Fruit fly (Drosophila melanogaster) whole organism, embryonic: ENCODE data around the gene CG17027.
A peak's percentile ranks its signal among the peaks of the same experiment; 100 is the strongest.

Experiments used
- CG11456 ChIP-seq: fragments of 200-800 bp; sonication (Bioruptor generic); IDR thresholded peaks from 3 replicates; pipeline ENCODE4 v1.3.6; 2022; ENCODE audit warnings: missing biosample characterization, missing genetic modification characterization
- CG12391 ChIP-seq: fragments of 200-800 bp; sonication (Bioruptor generic); optimal IDR thresholded peaks from 3 replicates; lab custom pipeline; 2018; ENCODE audit warnings: missing biosample characterization, mild to moderate bottlenecking, missing genetic modification characterization, moderate library complexity
- CG17359 ChIP-seq: fragments of 200-800 bp; sonication (Bioruptor generic); optimal IDR thresholded peaks from 3 replicates; lab custom pipeline; 2018; ENCODE audit warnings: missing biosample characterization, mild to moderate bottlenecking, missing genetic modification characterization, moderate library complexity
- CG17361 ChIP-seq: fragments of 200-800 bp; sonication (Bioruptor generic); IDR thresholded peaks from 3 replicates; pipeline ENCODE4 v1.3.6; 2022; ENCODE audit warnings: missing biosample characterization, missing genetic modification characterization
- CG17802 ChIP-seq: fragments of 200-800 bp; sonication (Bioruptor generic); optimal IDR thresholded peaks from 2 replicates; lab custom pipeline; 2018; ENCODE audit warnings: missing biosample characterization, mild to moderate bottlenecking, missing genetic modification characterization, moderate library complexity
- CG18619 ChIP-seq: fragments of 200-800 bp; sonication (Bioruptor generic); optimal IDR thresholded peaks from 3 replicates; lab custom pipeline; 2017; ENCODE audit warnings: missing biosample characterization, mild to moderate bottlenecking, missing genetic modification characterization
- CG3163 ChIP-seq: fragments of 200-800 bp; sonication (Bioruptor generic); optimal IDR thresholded peaks from 3 replicates; lab custom pipeline; 2016; ENCODE audit warnings: missing biosample characterization, missing genetic modification characterization
- CG3995 ChIP-seq: fragments of 200-800 bp; sonication (Bioruptor generic); optimal IDR thresholded peaks from 3 replicates; lab custom pipeline; 2016; ENCODE audit warnings: missing biosample characterization, missing genetic modification characterization
- CG6654 ChIP-seq: fragments of 200-800 bp; sonication (Bioruptor generic); optimal IDR thresholded peaks from 2 replicates; lab custom pipeline; 2017; ENCODE audit warnings: missing biosample characterization, mild to moderate bottlenecking, missing genetic modification characterization
- CG6854 ChIP-seq: fragments of 200-800 bp; sonication (Bioruptor generic); optimal IDR thresholded peaks from 3 replicates; lab custom pipeline; 2017; ENCODE audit warnings: missing biosample characterization, mild to moderate bottlenecking, missing genetic modification characterization
- CG7839 ChIP-seq: fragments of 200-800 bp; sonication (Bioruptor generic); optimal IDR thresholded peaks from 3 replicates; lab custom pipeline; 2018; ENCODE audit warnings: missing biosample characterization, mild to moderate bottlenecking, missing genetic modification characterization, moderate library complexity
- CG8359 ChIP-seq: fragments of 200-800 bp; sonication (Bioruptor generic); optimal IDR thresholded peaks from 2 replicates; lab custom pipeline; 2017; ENCODE audit warnings: missing biosample characterization, mild to moderate bottlenecking, missing genetic modification characterization, borderline replicate concordance
- CG9727 ChIP-seq: fragments of 200-800 bp; sonication (Bioruptor generic); optimal IDR thresholded peaks from 3 replicates; lab custom pipeline; 2017; ENCODE audit warnings: missing biosample characterization, mild to moderate bottlenecking, missing genetic modification characterization
- D19A ChIP-seq: fragments of 200-800 bp; optimal IDR thresholded peaks from 3 replicates; lab custom pipeline; 2019; ENCODE audit warnings: missing biosample characterization, mild to moderate bottlenecking, missing genetic modification characterization, moderate library complexity
- Dbx ChIP-seq: fragments of 200-800 bp; sonication (Bioruptor generic); IDR thresholded peaks from 3 replicates; pipeline ENCODE4 v1.3.6; 2022; ENCODE audit warnings: missing biosample characterization, missing genetic modification characterization
- Drgx ChIP-seq: fragments of 200-800 bp; sonication (Bioruptor generic); IDR thresholded peaks from 2 replicates; pipeline ENCODE4 v1.3.6; 2022; ENCODE audit warnings: missing biosample characterization, missing genetic modification characterization
- E2f2 ChIP-seq: fragments of 200-800 bp; sonication (Bioruptor generic); IDR thresholded peaks from 2 replicates; pipeline ENCODE4 v1.3.6; 2022; ENCODE audit warnings: missing biosample characterization, missing genetic modification characterization
- Ets65A ChIP-seq: fragments of 200-800 bp; sonication (Bioruptor generic); peaks from one replicate; lab custom pipeline; 2016; ENCODE audit warnings: missing biosample characterization, missing genetic modification characterization
- Fer1 ChIP-seq: fragments of 200-800 bp; sonication (Bioruptor generic); optimal IDR thresholded peaks from 2 replicates; lab custom pipeline; 2017; ENCODE audit warnings: missing biosample characterization, mild to moderate bottlenecking, missing genetic modification characterization
- GATAe ChIP-seq: fragments of 200-800 bp; sonication (Bioruptor generic); conservative IDR thresholded peaks from 2 replicates; pipeline ENCODE4 v1.3.6; 2022; ENCODE audit warnings: missing biosample characterization, missing genetic modification characterization
- HLH4C ChIP-seq: fragments of 200-800 bp; sonication (Bioruptor generic); IDR thresholded peaks from 3 replicates; pipeline ENCODE4 v1.3.6; 2022; ENCODE audit warnings: missing biosample characterization, missing genetic modification characterization; ENCODE audit not compliant: partially characterized antibody
- Hmr ChIP-seq: fragments of 200-800 bp; sonication (Bioruptor generic); optimal IDR thresholded peaks from 3 replicates; lab custom pipeline; 2017; ENCODE audit warnings: mild to moderate bottlenecking, missing biosample characterization, missing genetic modification reagents, missing genetic modification characterization
- Hr39 ChIP-seq: fragments of >200 bp; optimal IDR thresholded peaks from 2 replicates; lab custom pipeline; 2017
- Opbp ChIP-seq: fragments of 200-800 bp; sonication (Bioruptor generic); IDR thresholded peaks from 3 replicates; pipeline ENCODE4 v1.3.6; 2022; ENCODE audit warnings: missing biosample characterization, missing genetic modification characterization; ENCODE audit not compliant: partially characterized antibody
- Optix ChIP-seq: fragments of 200-800 bp; sonication (Bioruptor generic); IDR thresholded peaks from 3 replicates; pipeline ENCODE4 v1.3.6; 2022; ENCODE audit warnings: missing biosample characterization, missing genetic modification characterization
- Six4 ChIP-seq: fragments of 200-800 bp; sonication (Bioruptor generic); optimal IDR thresholded peaks from 2 replicates; lab custom pipeline; 2016; ENCODE audit warnings: missing biosample characterization, missing genetic modification characterization
- ap ChIP-seq: fragments of 200-800 bp; sonication (Bioruptor generic); IDR thresholded peaks from 2 replicates; pipeline ENCODE4 v1.3.6; 2022; ENCODE audit warnings: missing biosample characterization, missing genetic modification characterization
- bsh ChIP-seq, 2 experiments: fragments of 200-800 bp; sonication (Bioruptor generic); optimal IDR thresholded peaks; 2 replicates each; lab custom pipeline; 2017 to 2018; ENCODE audit warnings: mild to moderate bottlenecking in 2 of 2, missing biosample characterization in 2 of 2, missing genetic modification characterization in 2 of 2, moderate library complexity in 1 of 2
- caup ChIP-seq: fragments of 200-800 bp; sonication (Bioruptor generic); optimal IDR thresholded peaks from 3 replicates; lab custom pipeline; 2017; ENCODE audit warnings: missing biosample characterization, mild to moderate bottlenecking, missing genetic modification characterization, moderate library complexity; ENCODE audit not compliant: severe bottlenecking
- crol ChIP-seq: fragments of 200-800 bp; sonication (Bioruptor generic); IDR thresholded peaks from 2 replicates; pipeline ENCODE4 v1.3.6; 2022; ENCODE audit warnings: missing biosample characterization, missing genetic modification characterization
- gem ChIP-seq: fragments of 200-800 bp; sonication (Bioruptor generic); optimal IDR thresholded peaks from 2 replicates; lab custom pipeline; 2019; ENCODE audit warnings: missing biosample characterization, mild to moderate bottlenecking, missing genetic modification characterization, moderate library complexity
- grn ChIP-seq: fragments of 200-800 bp; sonication (Bioruptor generic); optimal IDR thresholded peaks from 3 replicates; lab custom pipeline; 2017; ENCODE audit warnings: missing biosample characterization, missing genetic modification characterization
- hkb ChIP-seq, 2 experiments: fragments of 200-800 bp in 1 of 2; fragments of >200 bp in 1 of 2; sonication (Bioruptor generic) in 1 of 2; IDR thresholded peaks in 1 of 2; optimal IDR thresholded peaks in 1 of 2; 2 replicates each; pipeline versions ENCODE4 v1.3.6 to Lab custom; 2017 to 2022; ENCODE audit warnings: missing biosample characterization in 1 of 2, missing genetic modification characterization in 1 of 2
- ind ChIP-seq: fragments of 200-800 bp; sonication (Bioruptor generic); optimal IDR thresholded peaks from 3 replicates; lab custom pipeline; 2016; ENCODE audit warnings: missing biosample characterization, missing genetic modification characterization
- jing ChIP-seq: fragments of 200-800 bp; sonication (Bioruptor generic); optimal IDR thresholded peaks from 2 replicates; lab custom pipeline; 2018; ENCODE audit warnings: missing biosample characterization, mild to moderate bottlenecking, missing genetic modification characterization
- kay ChIP-seq: fragments of 200-800 bp; sonication (Bioruptor generic); optimal IDR thresholded peaks from 2 replicates; lab custom pipeline; 2016; ENCODE audit warnings: missing biosample characterization, missing genetic modification characterization
- ken ChIP-seq: fragments of 200-800 bp; sonication (Bioruptor generic); IDR thresholded peaks from 3 replicates; pipeline ENCODE4 v1.3.6; 2022; ENCODE audit warnings: missing biosample characterization, missing genetic modification characterization
- kni ChIP-seq: fragments of 200-800 bp; sonication (Bioruptor generic); optimal IDR thresholded peaks from 3 replicates; lab custom pipeline; 2017; ENCODE audit warnings: mild to moderate bottlenecking, missing biosample characterization, missing genetic modification reagents, missing genetic modification characterization
- mirr ChIP-seq: fragments of 200-800 bp; sonication (Bioruptor generic); optimal IDR thresholded peaks from 3 replicates; lab custom pipeline; 2018; ENCODE audit warnings: missing biosample characterization, mild to moderate bottlenecking, missing genetic modification characterization
- oc ChIP-seq: fragments of 200-800 bp; sonication (Bioruptor generic); optimal IDR thresholded peaks from 2 replicates; lab custom pipeline; 2018; ENCODE audit warnings: missing biosample characterization, mild to moderate bottlenecking, missing genetic modification characterization, moderate library complexity
- prd ChIP-seq, 3 experiments: fragments of >200 bp in 2 of 3; fragments of 200-800 bp in 1 of 3; sonication (Bioruptor generic) in 1 of 3; optimal IDR thresholded peaks in 2 of 3; IDR thresholded peaks in 1 of 3; 2 replicates in 2 of 3; 3 replicates in 1 of 3; pipeline versions ENCODE4 v1.3.6 to Lab custom; 2017 to 2022; ENCODE audit warnings: missing biosample characterization in 1 of 3, missing genetic modification characterization in 1 of 3
- row ChIP-seq: fragments of 200-800 bp; sonication (Bioruptor generic); IDR thresholded peaks from 3 replicates; pipeline ENCODE4 v1.3.6; 2022; ENCODE audit warnings: missing biosample characterization, missing genetic modification characterization
- sens ChIP-seq: fragments of 200-800 bp; sonication (Bioruptor generic); peaks from one replicate; lab custom pipeline; 2016; ENCODE audit warnings: missing biosample characterization, missing genetic modification characterization
- slou ChIP-seq: fragments of 200-800 bp; sonication (Bioruptor generic); optimal IDR thresholded peaks from 3 replicates; lab custom pipeline; 2016; ENCODE audit warnings: missing biosample characterization, missing genetic modification characterization
- vnd ChIP-seq: fragments of 200-800 bp; sonication (Bioruptor generic); IDR thresholded peaks from 3 replicates; pipeline ENCODE4 v1.3.6; 2022; ENCODE audit warnings: missing biosample characterization, missing genetic modification characterization; ENCODE audit not compliant: partially characterized antibody
- yki ChIP-seq: fragments of >200 bp; optimal IDR thresholded peaks from 3 replicates; lab custom pipeline; 2018
- zen ChIP-seq: fragments of 200-800 bp; sonication (Bioruptor generic); optimal IDR thresholded peaks from 3 replicates; lab custom pipeline; 2018; ENCODE audit warnings: missing biosample characterization, mild to moderate bottlenecking, missing genetic modification characterization, moderate library complexity
- zf30C ChIP-seq: fragments of 200-800 bp; sonication (Bioruptor generic); optimal IDR thresholded peaks from 3 replicates; lab custom pipeline; 2018; ENCODE audit warnings: missing biosample characterization, mild to moderate bottlenecking, missing genetic modification characterization

The CG17027 gene

dm6 chr3L:16004401-16005237, 24.7 kb downstream of the CG17027 start, which contains the start of the genes hzg and mRpS31 (continued):
- TF ChIP-seq Dbx (peak; percentile 19; the same call in 1 of the 3 replicates), kay (GFP tag; lab: Kevin White, UChicago) (peak; percentile 10), CG17802 (tag; lab: Kevin White, UChicago) (no peak), E2f2 (GFP tag; lab: Robert Waterston, UW) (no peak; the same call in 1 of the 2 replicates), Ets65A (GFP tag; lab: Kevin White, UChicago) (peak; percentile 4), jing (GFP tag; lab: Kevin White, UChicago) (no peak), CG17359 (no peak), hkb (optimal IDR thresholded peaks at IDR 0.05; lab: Kevin White, UChicago) (no peak), hkb (GFP tag; IDR thresholded peaks at IDR 0.05; lab: Robert Waterston, UW) (no peak), kni (GFP tag; lab: Kevin White, UChicago) (no peak), mirr (GFP tag; lab: Kevin White, UChicago) (no peak), caup (GFP tag; lab: Kevin White, UChicago) (no peak), D19A (peak; percentile 14), GATAe (GFP tag; lab: Robert Waterston, UW) (no peak), sens (GFP tag; lab: Kevin White, UChicago) (peak; percentile 89), Drgx (GFP tag; lab: Robert Waterston, UW) (peak; percentile 73), CG9727 (GFP tag; lab: Kevin White, UChicago) (peak; percentile 35), CG12391 (tag; lab: Kevin White, UChicago) (peak; percentile 81), CG11456 (no peak), ken (0 out of 3 replicates have a peak, but pooled peaks have one; percentile 37), Opbp (GFP tag; lab: Robert Waterston, UW) (no peak), row (peak; percentile 88), zf30C (peak; percentile 5), CG7839 (tag; lab: Kevin White, UChicago) (peak; percentile 25), crol (no peak), Hr39 (no peak), prd (optimal IDR thresholded peaks at IDR 0.05; lab: Kevin White, UChicago) (no peak), prd (GFP tag; IDR thresholded peaks at IDR 0.05; lab: Robert Waterston, UW) (peak; percentile 43; the same call in 2 of the 3 replicates), yki (lab: Kevin White, UChicago) (no peak), oc (tag; lab: Kevin White, UChicago) (no peak), CG17361 (GFP tag; lab: Robert Waterston, UW) (peak; percentile 73), CG6854 (GFP tag; lab: Kevin White, UChicago) (no peak), vnd (GFP tag; lab: Robert Waterston, UW) (no peak), CG3995 (peak; percentile 46), Six4 (GFP tag; lab: Kevin White, UChicago) (peak; percentile 52), grn (GFP tag; lab: Kevin White, UChicago) (peak; percentile 10), ap (GFP tag; lab: Robert Waterston, UW) (no peak), CG8359 (GFP tag; lab: Kevin White, UChicago) (no peak), CG18619 (GFP tag; lab: Kevin White, UChicago) (peak; percentile 5), zen (tag; lab: Kevin White, UChicago) (peak; percentile 39), ind (GFP tag; lab: Kevin White, UChicago) (peak; percentile 64), gem (tag; lab: Kevin White, UChicago) (peak; percentile 77), Optix (GFP tag; lab: Robert Waterston, UW) (no peak), Fer1 (GFP tag; lab: Kevin White, UChicago) (no peak), Hmr (GFP tag; lab: Kevin White, UChicago) (peak; percentile 64), bsh (GFP tag; optimal IDR thresholded peaks at IDR 0.05; lab: Kevin White, UChicago) (peak; percentile 55 to 81), slou (GFP tag; lab: Kevin White, UChicago) (no peak), CG6654 (GFP tag; lab: Kevin White, UChicago) (no peak), HLH4C (no peak), CG3163 (peak; percentile 40)
